Fruit fly (Drosophila melanogaster): ENCODE data around the gene PVRAP.

PVRAP gene

DNA sequence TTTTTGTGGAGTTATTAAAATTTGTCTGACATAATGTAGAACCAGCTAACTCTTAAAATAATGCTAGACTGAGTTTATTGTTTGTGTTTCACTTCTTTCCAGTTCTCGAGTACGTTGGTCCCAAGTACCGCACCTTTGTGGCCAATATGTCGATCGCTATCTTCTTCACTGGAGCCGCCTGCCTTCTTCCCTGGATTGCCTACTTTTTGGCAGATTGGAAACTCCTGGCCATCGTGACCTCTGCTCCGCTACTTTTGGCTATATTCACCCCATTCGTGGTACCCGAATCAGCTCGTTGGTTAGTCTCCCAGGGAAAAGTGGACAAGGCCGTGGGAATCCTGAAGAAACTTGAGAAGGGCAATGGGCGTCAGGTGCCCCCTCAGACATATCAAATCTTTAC is 73.1 kb downstream of the PVRAP start:
- TF ChIP-seq noc (tag; optimal IDR thresholded peaks at IDR 0.05): no peak

DNA sequence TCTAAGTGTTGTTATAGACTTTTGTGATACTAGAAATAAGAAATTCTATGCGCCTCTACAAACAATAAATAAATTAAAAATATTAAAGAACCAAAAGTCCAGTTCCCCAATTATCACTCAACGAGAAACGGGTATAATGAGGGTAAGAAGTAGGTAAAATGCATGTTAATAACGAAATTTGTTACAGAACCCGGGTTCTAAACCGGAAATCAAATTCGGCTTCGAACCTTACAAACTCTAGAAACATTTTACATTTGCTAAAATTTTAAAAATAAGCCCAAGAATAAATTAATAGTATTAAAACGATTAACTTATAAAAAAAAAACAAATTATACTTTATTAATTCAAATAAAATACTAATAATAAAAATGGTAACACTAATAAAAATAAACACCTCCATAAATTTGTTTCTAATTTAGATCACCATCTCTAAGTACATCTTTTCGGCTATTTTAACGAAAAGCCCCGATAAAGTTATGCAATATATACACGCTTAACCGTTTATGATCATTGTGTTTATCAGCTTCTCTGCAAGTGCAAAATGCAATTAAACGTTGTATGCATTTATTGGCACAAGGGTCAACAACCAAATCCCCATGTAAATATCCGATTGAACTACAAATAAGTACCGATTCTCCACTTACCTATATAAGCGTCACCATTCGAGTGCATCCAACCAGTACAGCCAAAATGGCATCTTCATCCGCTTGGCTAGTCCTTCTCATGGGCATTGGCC is 74.6 kb downstream of the PVRAP start, which contains the start of gene CG6602:
Gene CG6602 (plus strand): TSS at position 686 of the 736 bp plus-strand sequence.
- TF ChIP-seq noc (tag; optimal IDR thresholded peaks at IDR 0.05): no peak

DNA sequence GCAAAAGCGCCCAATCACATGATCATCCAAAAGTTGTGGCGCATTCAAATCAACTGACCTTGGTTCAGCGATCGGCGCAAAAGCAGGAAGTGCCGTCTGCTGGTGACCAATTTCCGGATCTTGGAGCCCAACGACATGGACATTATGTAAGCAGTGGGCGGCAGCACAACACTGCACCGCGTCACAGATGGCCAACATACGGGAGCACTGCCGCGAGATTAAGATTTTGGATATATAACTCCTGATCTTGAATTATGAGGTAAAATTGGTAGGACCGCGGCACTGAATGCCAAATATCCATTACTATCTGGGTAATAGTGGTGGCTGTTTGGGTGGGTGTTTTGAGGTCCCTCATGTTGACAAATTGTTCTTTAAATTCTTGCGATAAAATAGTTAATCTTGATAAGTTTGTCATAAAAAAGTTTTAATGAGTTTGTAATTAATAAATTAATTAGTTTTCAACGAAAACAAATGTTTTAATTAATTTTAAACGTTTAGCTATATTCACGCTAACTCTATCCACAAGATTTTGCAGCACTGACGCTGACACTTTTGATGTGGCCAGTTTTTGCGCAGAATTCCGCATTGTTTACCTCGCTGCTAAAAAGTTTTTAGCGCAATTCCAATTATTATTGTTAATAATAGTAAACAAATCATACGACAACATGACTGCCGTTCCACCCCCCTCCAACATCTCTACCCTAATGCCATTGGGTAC is 78.1 kb downstream of the PVRAP start, which contains the start of the genes CG13295 and CG6610:
Gene CG13295 (minus strand): TSS at position 271 of the 718 bp plus-strand sequence.
Gene CG6610 (plus strand): TSS at position 562 of the 718 bp plus-strand sequence.
- peak; percentile 60 for TF ChIP-seq noc (tag; optimal IDR thresholded peaks at IDR 0.05)

Data from whole organism, larva.